Fruit fly (Drosophila melanogaster) whole organism, wandering third instar larva: Measurements from ENCODE around the gene ppk18.

Experiments
- GATAd ChIP-seq: sonication (Bioruptor generic); optimal IDR thresholded peaks from 2 replicates; lab custom pipeline; 2016; ENCODE audit warnings: missing biosample characterization, missing genetic modification characterization
- brk ChIP-seq: fragments of 200-800 bp; sonication (Bioruptor generic); optimal IDR thresholded peaks from 2 replicates; lab custom pipeline; 2016; ENCODE audit warnings: missing biosample characterization, mild to moderate bottlenecking, missing genetic modification characterization
- foxo ChIP-seq, 2 experiments: fragments of 200-800 bp; sonication (Bioruptor generic); optimal IDR thresholded peaks; 2 replicates in 1 of 2; 3 replicates in 1 of 2; lab custom pipeline; 2016 to 2017; ENCODE audit warnings: missing biosample characterization in 2 of 2, missing genetic modification characterization in 2 of 2
- usp ChIP-seq: fragments of >200 bp; optimal IDR thresholded peaks from 2 replicates; lab custom pipeline; 2017; ENCODE audit warnings: missing biosample characterization, missing genetic modification characterization

DNA sequence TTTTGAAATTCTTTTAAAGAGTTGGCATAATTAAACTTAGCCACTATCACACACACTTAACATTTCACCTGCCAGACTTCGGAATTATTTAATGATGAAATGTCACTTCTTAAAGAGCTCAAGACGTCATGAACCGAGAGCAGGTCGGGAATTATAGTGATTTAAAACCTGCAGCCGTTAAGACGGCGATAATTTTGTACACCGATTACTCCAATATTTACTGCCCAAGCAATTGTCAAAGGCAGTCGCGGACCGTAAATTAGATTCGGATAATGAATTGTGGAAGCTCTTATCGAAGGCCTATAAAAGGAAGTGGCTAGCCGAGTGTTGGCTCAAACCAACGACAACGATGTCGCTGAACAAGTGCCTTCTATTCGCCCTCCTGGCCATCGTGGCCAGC lies 2.1 kb downstream of the ppk18 start, which contains the start of gene CG17633:
- TF ChIP-seq brk (GFP tag; lab: Kevin White, UChicago): no peak
- no peak for TF ChIP-seq usp (GFP tag; lab: Kevin White, UChicago)
- TF ChIP-seq GATAd (GFP tag; lab: Kevin White, UChicago): no peak
- TF ChIP-seq foxo (GFP tag; optimal IDR thresholded peaks at IDR 0.05; lab: Kevin White, UChicago): no peak
